Fruit fly (Drosophila melanogaster) whole organism, prepupa: ENCODE results near the gene CG13084.

ENCODE experiments used
- CG10669 ChIP-seq: fragments of 200-800 bp; sonication (Bioruptor generic); optimal IDR thresholded peaks from 3 replicates; lab custom pipeline; 2018; ENCODE audit warnings: missing biosample characterization, mild to moderate bottlenecking, missing genetic modification characterization, moderate library complexity
- CG11294 ChIP-seq: fragments of 200-800 bp; sonication (Bioruptor generic); IDR thresholded peaks from 2 replicates; pipeline ENCODE4 v1.3.6; 2022; ENCODE audit warnings: missing biosample characterization, missing genetic modification characterization
- CG1621 ChIP-seq: fragments of 200-800 bp; sonication (Bioruptor generic); optimal IDR thresholded peaks from 3 replicates; lab custom pipeline; 2018; ENCODE audit warnings: missing biosample characterization, mild to moderate bottlenecking, missing genetic modification characterization
- CG3032 ChIP-seq: fragments of 200-800 bp; optimal IDR thresholded peaks from 2 replicates; lab custom pipeline; 2019; ENCODE audit warnings: missing biosample characterization, mild to moderate bottlenecking, missing genetic modification characterization, moderate library complexity
- CG6163 ChIP-seq: fragments of 200-800 bp; sonication (Bioruptor generic); IDR thresholded peaks from 3 replicates; pipeline ENCODE4 v1.3.6; 2022; ENCODE audit warnings: missing biosample characterization, missing genetic modification characterization
- CG6854 ChIP-seq: fragments of 200-800 bp; sonication (Bioruptor generic); optimal IDR thresholded peaks from 2 replicates; lab custom pipeline; 2017; ENCODE audit warnings: missing biosample characterization, mild to moderate bottlenecking, missing genetic modification characterization
- Eip93F ChIP-seq: fragments of 200-800 bp; sonication (Bioruptor generic); optimal IDR thresholded peaks from 2 replicates; lab custom pipeline; 2016; ENCODE audit warnings: missing biosample characterization, mild to moderate bottlenecking, missing genetic modification characterization
- cyc ChIP-seq: fragments of 200-800 bp; sonication (Bioruptor generic); optimal IDR thresholded peaks from 3 replicates; lab custom pipeline; 2016; ENCODE audit warnings: missing biosample characterization, missing genetic modification characterization
- eg ChIP-seq: fragments of 200-800 bp; sonication (Bioruptor generic); IDR thresholded peaks from 3 replicates; pipeline ENCODE4 v1.3.6; 2022; ENCODE audit warnings: missing biosample characterization, missing genetic modification characterization
- fd85E ChIP-seq: fragments of 200-800 bp; sonication (Bioruptor generic); optimal IDR thresholded peaks from 3 replicates; lab custom pipeline; 2016; ENCODE audit warnings: missing biosample characterization, missing genetic modification characterization
- ss ChIP-seq, 2 experiments: fragments of 200-800 bp; sonication (Bioruptor generic); optimal IDR thresholded peaks; 2 replicates in 1 of 2; 3 replicates in 1 of 2; lab custom pipeline; 2017 to 2018; ENCODE audit warnings: mild to moderate bottlenecking in 2 of 2, missing biosample characterization in 2 of 2, missing genetic modification characterization in 2 of 2, moderate library complexity in 1 of 2
- topi ChIP-seq: fragments of 200-800 bp; sonication (Bioruptor generic); optimal IDR thresholded peaks from 3 replicates; lab custom pipeline; 2016; ENCODE audit warnings: missing biosample characterization, missing genetic modification characterization

- TF ChIP-seq Eip93F (GFP tag; lab: Kevin White, UChicago) (no peak), CG11294 (GFP tag; lab: Robert Waterston, UW) (no peak), CG6854 (GFP tag; lab: Kevin White, UChicago) (no peak), topi (no peak), CG1621 (no peak), CG10669 (GFP tag; lab: Kevin White, UChicago) (no peak), cyc (GFP tag; lab: Kevin White, UChicago) (no peak), fd85E (no peak), CG6163 (GFP tag; lab: Robert Waterston, UW) (no peak), CG3032 (no peak), eg (GFP tag; lab: Robert Waterston, UW) (no peak), ss (GFP tag; optimal IDR thresholded peaks at IDR 0.05; lab: Kevin White, UChicago) (no peak)
Measured at dm6 chr2L:19497983-19498382, 13.3 kb downstream of the CG13084 start, which contains the start of gene Top3alpha.
